Fruit fly (Drosophila melanogaster) whole organism, embryonic: Measurements from ENCODE around the gene fred.

Source experiments
- Atf6 ChIP-seq: fragments of 200-800 bp; sonication (Bioruptor generic); IDR thresholded peaks from 2 replicates; pipeline ENCODE4 v1.3.6; 2022; ENCODE audit warnings: missing biosample characterization, missing genetic modification characterization
- CG10543 ChIP-seq: fragments of 200-800 bp; sonication (Bioruptor generic); optimal IDR thresholded peaks from 3 replicates; lab custom pipeline; 2017; ENCODE audit warnings: missing biosample characterization, mild to moderate bottlenecking, missing genetic modification characterization, moderate library complexity
- CG10654 ChIP-seq: fragments of 200-800 bp; sonication (Bioruptor generic); optimal IDR thresholded peaks from 2 replicates; lab custom pipeline; 2016; ENCODE audit warnings: missing biosample characterization, missing genetic modification characterization
- CG10959 ChIP-seq: fragments of 200-800 bp; sonication (Bioruptor generic); IDR thresholded peaks from 2 replicates; pipeline ENCODE4 v1.3.6; 2022; ENCODE audit warnings: missing biosample characterization, missing genetic modification characterization
- CG12071 ChIP-seq: fragments of 200-800 bp; sonication (Bioruptor generic); optimal IDR thresholded peaks from 3 replicates; lab custom pipeline; 2018; ENCODE audit warnings: missing biosample characterization, mild to moderate bottlenecking, missing genetic modification characterization
- CG12219 ChIP-seq: fragments of 200-800 bp; sonication (Bioruptor generic); optimal IDR thresholded peaks from 3 replicates; lab custom pipeline; 2018; ENCODE audit warnings: missing biosample characterization, mild to moderate bottlenecking, missing genetic modification characterization
- CG13123 ChIP-seq: fragments of 200-800 bp; sonication (Bioruptor generic); optimal IDR thresholded peaks from 2 replicates; lab custom pipeline; 2016; ENCODE audit warnings: missing biosample characterization, missing genetic modification characterization
- CG13287 ChIP-seq: fragments of 200-800 bp; sonication (Bioruptor generic); IDR thresholded peaks from 2 replicates; pipeline ENCODE4 v1.3.6; 2022; ENCODE audit warnings: missing biosample characterization, missing genetic modification characterization; ENCODE audit not compliant: partially characterized antibody
- CG13624 ChIP-seq: fragments of 200-800 bp; sonication (Bioruptor generic); optimal IDR thresholded peaks from 2 replicates; lab custom pipeline; 2016; ENCODE audit warnings: missing biosample characterization, missing genetic modification characterization
- CG15011 ChIP-seq: fragments of 200-800 bp; sonication (Bioruptor generic); optimal IDR thresholded peaks from 3 replicates; lab custom pipeline; 2018; ENCODE audit warnings: missing biosample characterization, mild to moderate bottlenecking, missing genetic modification characterization
- CG2120 ChIP-seq: fragments of 200-800 bp; sonication (Bioruptor generic); optimal IDR thresholded peaks from 3 replicates; lab custom pipeline; 2016; ENCODE audit warnings: missing biosample characterization, missing genetic modification characterization
- CG2129 ChIP-seq: fragments of 200-800 bp; sonication (Bioruptor generic); IDR thresholded peaks from 2 replicates; pipeline ENCODE4 v1.3.6; 2022; ENCODE audit warnings: missing biosample characterization, missing genetic modification characterization; ENCODE audit not compliant: partially characterized antibody
- CG2889 ChIP-seq: fragments of 200-800 bp; sonication (Bioruptor generic); IDR thresholded peaks from 3 replicates; pipeline ENCODE4 v1.3.6; 2022; ENCODE audit warnings: missing biosample characterization, missing genetic modification characterization
- CG32532 ChIP-seq: fragments of 200-800 bp; sonication (Bioruptor generic); IDR thresholded peaks from 2 replicates; pipeline ENCODE4 v1.3.6; 2022; ENCODE audit warnings: missing biosample characterization, missing genetic modification characterization
- CG34422 ChIP-seq: fragments of 200-800 bp; sonication (Bioruptor generic); IDR thresholded peaks from 3 replicates; pipeline ENCODE4 v1.3.6; 2022; ENCODE audit warnings: missing biosample characterization, missing genetic modification characterization
- CG3995 ChIP-seq: fragments of 200-800 bp; sonication (Bioruptor generic); optimal IDR thresholded peaks from 3 replicates; lab custom pipeline; 2016; ENCODE audit warnings: missing biosample characterization, missing genetic modification characterization
- CG6683 ChIP-seq: fragments of 200-800 bp; sonication (Bioruptor generic); optimal IDR thresholded peaks from 2 replicates; lab custom pipeline; 2017; ENCODE audit warnings: missing biosample characterization, mild to moderate bottlenecking, missing genetic modification characterization, missing genetic modification reagents
- CG8765 ChIP-seq: fragments of 200-800 bp; sonication (Bioruptor generic); IDR thresholded peaks from 2 replicates; pipeline ENCODE4 v1.3.6; 2022; ENCODE audit warnings: missing biosample characterization, missing genetic modification characterization
- CHES-1-like ChIP-seq: fragments of 200-800 bp; sonication (Bioruptor generic); optimal IDR thresholded peaks from 2 replicates; lab custom pipeline; 2016; ENCODE audit warnings: missing biosample characterization, missing genetic modification characterization
- CoRest ChIP-seq: fragments of 200-800 bp; sonication (Bioruptor generic); optimal IDR thresholded peaks from 3 replicates; lab custom pipeline; 2018; ENCODE audit warnings: missing biosample characterization, mild to moderate bottlenecking, missing genetic modification characterization, moderate library complexity
- Drgx ChIP-seq: fragments of 200-800 bp; sonication (Bioruptor generic); IDR thresholded peaks from 2 replicates; pipeline ENCODE4 v1.3.6; 2022; ENCODE audit warnings: missing biosample characterization, missing genetic modification characterization
- GATAe ChIP-seq: fragments of 200-800 bp; sonication (Bioruptor generic); conservative IDR thresholded peaks from 2 replicates; pipeline ENCODE4 v1.3.6; 2022; ENCODE audit warnings: missing biosample characterization, missing genetic modification characterization
- Lhr ChIP-seq: fragments of 200-800 bp; sonication (Bioruptor generic); optimal IDR thresholded peaks from 3 replicates; lab custom pipeline; 2017; ENCODE audit warnings: mild to moderate bottlenecking, missing biosample characterization, missing genetic modification reagents, missing genetic modification characterization
- MESR4 ChIP-seq: fragments of 200-800 bp; sonication (Bioruptor generic); optimal IDR thresholded peaks from 2 replicates; lab custom pipeline; 2018; ENCODE audit warnings: missing biosample characterization, mild to moderate bottlenecking, missing genetic modification characterization, moderate library complexity
- NFAT ChIP-seq: fragments of 200-800 bp; sonication (Bioruptor generic); IDR thresholded peaks from 2 replicates; pipeline ENCODE4 v1.3.6; 2022; ENCODE audit warnings: missing biosample characterization, missing genetic modification characterization
- Nf-YA ChIP-seq: fragments of 200-800 bp; sonication (Bioruptor generic); IDR thresholded peaks from 2 replicates; pipeline ENCODE4 v1.3.6; 2022; ENCODE audit warnings: missing biosample characterization, missing genetic modification characterization
- NfI ChIP-seq: fragments of 200-800 bp; sonication (Bioruptor generic); optimal IDR thresholded peaks from 3 replicates; lab custom pipeline; 2018; ENCODE audit warnings: missing biosample characterization, mild to moderate bottlenecking, missing genetic modification characterization, moderate library complexity
- al ChIP-seq: fragments of 200-800 bp; sonication (Bioruptor generic); IDR thresholded peaks from 2 replicates; pipeline ENCODE4 v1.3.6; 2022; ENCODE audit warnings: missing biosample characterization, missing genetic modification characterization
- ase ChIP-seq: fragments of 200-800 bp; sonication (Bioruptor generic); IDR thresholded peaks from 3 replicates; pipeline ENCODE4 v1.3.6; 2022; ENCODE audit warnings: missing biosample characterization, missing genetic modification characterization
- caup ChIP-seq: fragments of 200-800 bp; sonication (Bioruptor generic); optimal IDR thresholded peaks from 3 replicates; lab custom pipeline; 2017; ENCODE audit warnings: missing biosample characterization, mild to moderate bottlenecking, missing genetic modification characterization, moderate library complexity; ENCODE audit not compliant: severe bottlenecking
- chn ChIP-seq: fragments of 200-800 bp; sonication (Bioruptor generic); optimal IDR thresholded peaks from 2 replicates; lab custom pipeline; 2016; ENCODE audit warnings: missing biosample characterization, missing genetic modification characterization
- da ChIP-seq: fragments of 200-800 bp; sonication (Bioruptor generic); optimal IDR thresholded peaks from 2 replicates; lab custom pipeline; 2016; ENCODE audit warnings: missing biosample characterization, missing genetic modification characterization
- dati ChIP-seq: fragments of 200-800 bp; sonication (Bioruptor generic); IDR thresholded peaks from 2 replicates; pipeline ENCODE4 v1.3.6; 2022; ENCODE audit warnings: missing biosample characterization, missing genetic modification characterization
- dmrt99B ChIP-seq: fragments of 200-800 bp; sonication (Bioruptor generic); optimal IDR thresholded peaks from 2 replicates; lab custom pipeline; 2018; ENCODE audit warnings: missing biosample characterization, mild to moderate bottlenecking, missing genetic modification characterization, moderate library complexity
- jumu ChIP-seq: fragments of 200-800 bp; sonication (Bioruptor generic); optimal IDR thresholded peaks from 3 replicates; lab custom pipeline; 2016; ENCODE audit warnings: missing biosample characterization, missing genetic modification characterization
- ken ChIP-seq: fragments of 200-800 bp; sonication (Bioruptor generic); IDR thresholded peaks from 3 replicates; pipeline ENCODE4 v1.3.6; 2022; ENCODE audit warnings: missing biosample characterization, missing genetic modification characterization
- knrl ChIP-seq: fragments of 200-800 bp; sonication (Bioruptor generic); IDR thresholded peaks from 3 replicates; pipeline ENCODE4 v1.3.6; 2022; ENCODE audit warnings: missing biosample characterization, missing genetic modification characterization; ENCODE audit not compliant: partially characterized antibody
- lmd ChIP-seq: fragments of 200-800 bp; sonication (Bioruptor generic); IDR thresholded peaks from 2 replicates; pipeline ENCODE4 v1.3.6; 2022; ENCODE audit warnings: missing biosample characterization, missing genetic modification characterization
- luna ChIP-seq: fragments of 200-800 bp; sonication (Bioruptor generic); optimal IDR thresholded peaks from 2 replicates; lab custom pipeline; 2016; ENCODE audit warnings: missing biosample characterization, missing genetic modification characterization
- mam ChIP-seq: fragments of 200-800 bp; sonication (Bioruptor generic); optimal IDR thresholded peaks from 3 replicates; lab custom pipeline; 2016; ENCODE audit warnings: missing biosample characterization, missing genetic modification characterization
- mld ChIP-seq: fragments of 200-800 bp; sonication (Bioruptor generic); IDR thresholded peaks from 3 replicates; pipeline ENCODE4 v1.3.6; 2022; ENCODE audit warnings: missing biosample characterization, missing genetic modification characterization; ENCODE audit not compliant: partially characterized antibody
- nerfin-2 ChIP-seq: fragments of 200-800 bp; sonication (Bioruptor generic); IDR thresholded peaks from 2 replicates; pipeline ENCODE4 v1.3.6; 2022; ENCODE audit warnings: missing biosample characterization, missing genetic modification characterization; ENCODE audit not compliant: partially characterized antibody
- pb ChIP-seq: fragments of 200-800 bp; sonication (Bioruptor generic); optimal IDR thresholded peaks from 3 replicates; lab custom pipeline; 2016; ENCODE audit warnings: missing biosample characterization, missing genetic modification characterization
- ranshi ChIP-seq: fragments of 200-800 bp; sonication (Bioruptor generic); IDR thresholded peaks from 2 replicates; pipeline ENCODE4 v1.3.6; 2022; ENCODE audit warnings: missing biosample characterization, missing genetic modification characterization
- repo ChIP-seq: fragments of 200-800 bp; sonication (Bioruptor generic); optimal IDR thresholded peaks from 2 replicates; lab custom pipeline; 2016; ENCODE audit warnings: missing biosample characterization, missing genetic modification characterization
- sug ChIP-seq: fragments of 200-800 bp; optimal IDR thresholded peaks from 2 replicates; lab custom pipeline; 2019; ENCODE audit warnings: missing biosample characterization, mild to moderate bottlenecking, missing genetic modification characterization, moderate library complexity
- toy ChIP-seq: fragments of 200-800 bp; sonication (Bioruptor generic); IDR thresholded peaks from 2 replicates; pipeline ENCODE4 v1.3.6; 2022; ENCODE audit warnings: missing biosample characterization, missing genetic modification characterization
- trem ChIP-seq: fragments of 200-800 bp; optimal IDR thresholded peaks from 3 replicates; lab custom pipeline; 2019; ENCODE audit warnings: missing biosample characterization, mild to moderate bottlenecking, missing genetic modification characterization, moderate library complexity
- tup ChIP-seq: fragments of 200-800 bp; sonication (Bioruptor generic); optimal IDR thresholded peaks from 2 replicates; lab custom pipeline; 2016; ENCODE audit warnings: missing biosample characterization, mild to moderate bottlenecking, missing genetic modification characterization, moderate library complexity
- unc-4 ChIP-seq: fragments of 200-800 bp; sonication (Bioruptor generic); IDR thresholded peaks from 2 replicates; pipeline ENCODE4 v1.3.6; 2022; ENCODE audit warnings: missing biosample characterization, missing genetic modification characterization; ENCODE audit not compliant: partially characterized antibody
- zfh2 ChIP-seq: fragments of 200-800 bp; sonication (Bioruptor generic); optimal IDR thresholded peaks from 2 replicates; lab custom pipeline; 2016; ENCODE audit warnings: missing biosample characterization, missing genetic modification characterization

Gene fred

dm6 chr2L:3872283-3872682, 119.2 kb downstream of the fred start, which contains the start of gene CG31957 (continued):
- TF ChIP-seq CG3995 (peak; percentile 29), ranshi (GFP tag; lab: Robert Waterston, UW) (peak; percentile 44; the same call in 1 of the 2 replicates), Nf-YA (GFP tag; lab: Robert Waterston, UW) (no peak), zfh2 (GFP tag; lab: Kevin White, UChicago) (peak; percentile 87), ken (peak; percentile 80; the same call in 2 of the 3 replicates), trem (peak; percentile 48), mam (GFP tag; lab: Kevin White, UChicago) (peak; percentile 78), MESR4 (GFP tag; lab: Kevin White, UChicago) (peak; percentile 63), dmrt99B (tag; lab: Kevin White, UChicago) (no peak), NFAT (GFP tag; lab: Robert Waterston, UW) (peak; percentile 76), CG10543 (GFP tag; lab: Kevin White, UChicago) (peak; percentile 35), sug (tag; lab: Kevin White, UChicago) (no peak), jumu (GFP tag; lab: Kevin White, UChicago) (peak; percentile 85), mld (peak; percentile 71), lmd (GFP tag; lab: Robert Waterston, UW) (peak; percentile 49; the same call in 1 of the 2 replicates), CG2129 (GFP tag; lab: Robert Waterston, UW) (peak; percentile 68), dati (no peak), ase (GFP tag; lab: Robert Waterston, UW) (no peak), chn (GFP tag; lab: Kevin White, UChicago) (peak; percentile 75), caup (GFP tag; lab: Kevin White, UChicago) (peak; percentile 3), CG10959 (GFP tag; lab: Robert Waterston, UW) (peak; percentile 28; the same call in 1 of the 2 replicates), CG15011 (GFP tag; lab: Kevin White, UChicago) (no peak), CG12071 (GFP tag; lab: Kevin White, UChicago) (no peak), CG2120 (GFP tag; lab: Kevin White, UChicago) (peak; percentile 87), luna (GFP tag; lab: Kevin White, UChicago) (peak; percentile 63), CG6683 (GFP tag; lab: Kevin White, UChicago) (no peak), nerfin-2 (peak; percentile 85), CG13624 (GFP tag; lab: Kevin White, UChicago) (peak; percentile 49), CG8765 (GFP tag; lab: Robert Waterston, UW) (peak; percentile 12; the same call in 1 of the 2 replicates), CG2889 (GFP tag; lab: Robert Waterston, UW) (0 out of 3 replicates have a peak, but pooled peaks have one; percentile 13), CHES-1-like (GFP tag; lab: Kevin White, UChicago) (peak; percentile 95), tup (GFP tag; lab: Kevin White, UChicago) (no peak), Atf6 (GFP tag; lab: Robert Waterston, UW) (0 out of 2 replicates have a peak, but pooled peaks have one; percentile 40), CG13123 (peak; percentile 15), toy (no peak), Lhr (GFP tag; lab: Kevin White, UChicago) (peak; percentile 67), da (GFP tag; lab: Kevin White, UChicago) (no peak), CG32532 (GFP tag; lab: Robert Waterston, UW) (peak; percentile 57), al (no peak), knrl (GFP tag; lab: Robert Waterston, UW) (peak; percentile 89), unc-4 (GFP tag; lab: Robert Waterston, UW) (peak; percentile 86), CG34422 (GFP tag; lab: Robert Waterston, UW) (peak; percentile 66), CG13287 (peak; percentile 91), NfI (peak; percentile 40), repo (GFP tag; lab: Kevin White, UChicago) (peak; percentile 17), GATAe (GFP tag; lab: Robert Waterston, UW) (no peak), CG12219 (GFP tag; lab: Kevin White, UChicago) (no peak), pb (GFP tag; lab: Kevin White, UChicago) (peak; percentile 10), CoRest (tag; lab: Kevin White, UChicago) (peak; percentile 28), Drgx (GFP tag; lab: Robert Waterston, UW) (no peak), CG10654 (GFP tag; lab: Kevin White, UChicago) (no peak)
